Worm (Caenorhabditis elegans) whole organism, midembryonic: Measurements from ENCODE around the gene H08M01.1.

Experiments used
- T22C8.4 ChIP-seq: fragments of 200-800 bp; sonication (Bioruptor generic); IDR thresholded peaks from 2 replicates; pipeline ENCODE4 v1.3.6; 2022; ENCODE audit warnings: missing genetic modification characterization, missing compliant biosample characterization
- cog-1 ChIP-seq: sonication (generic microtip); optimal IDR thresholded peaks from 2 replicates; lab custom pipeline; 2016; ENCODE audit warnings: missing genetic modification characterization, missing compliant biosample characterization
- flt-1 ChIP-seq: fragments of 200-800 bp; sonication (Bioruptor generic); IDR thresholded peaks from 2 replicates; pipeline ENCODE4 v1.3.6; 2022; ENCODE audit warnings: missing genetic modification characterization, missing compliant biosample characterization
- klf-2 ChIP-seq: fragments of 200-800 bp; sonication (Bioruptor generic); conservative IDR thresholded peaks from 2 replicates; pipeline ENCODE4 v1.3.6; 2022; ENCODE audit warnings: missing genetic modification reagents, missing genetic modification characterization, missing compliant biosample characterization
- med-1 ChIP-seq: sonication (generic microtip); optimal IDR thresholded peaks from 2 replicates; lab custom pipeline; 2017; ENCODE audit warnings: missing genetic modification characterization, mild to moderate bottlenecking, missing compliant biosample characterization, antibody characterized with exemption, missing genetic modification reagents; ENCODE audit not compliant: insufficient read depth
- ref-1 ChIP-seq: fragments of 200-800 bp; sonication (Bioruptor generic); conservative IDR thresholded peaks from 2 replicates; pipeline ENCODE4 v1.3.6; 2022; ENCODE audit warnings: missing genetic modification reagents, missing genetic modification characterization, missing compliant biosample characterization
- tab-1 ChIP-seq: fragments of 200-800 bp; sonication (Bioruptor generic); IDR thresholded peaks from 2 replicates; pipeline ENCODE4 v1.3.6; 2022; ENCODE audit warnings: missing genetic modification characterization, missing compliant biosample characterization
- ztf-23 ChIP-seq: fragments of 200-800 bp; sonication (Bioruptor generic); IDR thresholded peaks from 2 replicates; pipeline ENCODE4 v1.3.6; 2022; ENCODE audit warnings: missing genetic modification reagents, missing genetic modification characterization, missing compliant biosample characterization
- ztf-29 ChIP-seq: fragments of 200-800 bp; sonication (Bioruptor generic); IDR thresholded peaks from 2 replicates; pipeline ENCODE4 v1.3.6; 2022; ENCODE audit warnings: missing genetic modification reagents, missing genetic modification characterization, missing compliant biosample characterization

DNA sequence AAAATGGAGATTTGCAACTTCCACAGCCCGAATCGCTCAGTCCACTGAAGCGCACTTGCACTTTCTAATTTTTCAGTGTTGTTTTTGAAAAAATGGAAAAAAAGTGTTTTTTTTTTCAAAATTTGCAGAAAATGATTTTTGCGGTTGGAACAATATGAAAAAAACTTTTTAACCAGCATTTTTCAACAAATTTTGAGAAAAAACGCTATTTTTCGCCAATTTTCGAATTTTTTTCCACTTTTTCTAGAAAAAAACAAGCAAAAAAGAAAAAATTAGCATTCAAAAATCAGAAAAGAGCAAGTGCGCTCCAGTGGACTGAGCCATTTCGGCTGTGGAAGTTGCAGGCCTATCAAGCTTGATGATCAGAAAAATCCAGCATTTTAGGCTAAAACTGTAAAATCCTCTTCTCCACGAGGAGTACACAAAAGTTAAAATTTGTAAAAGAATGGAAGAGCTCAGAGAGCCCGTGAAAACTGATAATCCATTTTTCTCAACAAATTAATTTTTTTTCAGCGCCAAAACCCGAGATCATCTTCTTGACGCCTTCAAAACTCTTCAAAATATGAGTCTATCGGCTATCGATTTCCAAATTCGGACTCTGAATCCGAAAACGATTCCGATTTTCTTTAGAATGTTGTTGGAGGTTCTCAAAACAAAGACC is 40.8 kb downstream of the H08M01.1 start:
- TF ChIP-seq ztf-23 (GFP tag; lab: Robert Waterston, UW) (no peak), klf-2 (GFP tag; lab: Robert Waterston, UW) (no peak), cog-1 (tag; lab: Kevin White, UChicago) (no peak), med-1 (GFP tag; lab: Kevin White, UChicago) (no peak), ref-1 (no peak), T22C8.4 (GFP tag; lab: Robert Waterston, UW) (no peak), ztf-29 (no peak), tab-1 (GFP tag; lab: Robert Waterston, UW) (no peak), flt-1 (no peak)
